Worm (Caenorhabditis elegans) whole organism, midembryonic: Measurements from ENCODE around the gene F33G12.6.

Experiments
- cog-1 ChIP-seq: sonication (generic microtip); optimal IDR thresholded peaks from 2 replicates; lab custom pipeline; 2016; ENCODE audit warnings: missing genetic modification characterization, missing compliant biosample characterization
- ztf-23 ChIP-seq: fragments of 200-800 bp; sonication (Bioruptor generic); IDR thresholded peaks from 2 replicates; pipeline ENCODE4 v1.3.6; 2022; ENCODE audit warnings: missing genetic modification reagents, missing genetic modification characterization, missing compliant biosample characterization
- ztf-29 ChIP-seq: fragments of 200-800 bp; sonication (Bioruptor generic); IDR thresholded peaks from 2 replicates; pipeline ENCODE4 v1.3.6; 2022; ENCODE audit warnings: missing genetic modification reagents, missing genetic modification characterization, missing compliant biosample characterization

DNA sequence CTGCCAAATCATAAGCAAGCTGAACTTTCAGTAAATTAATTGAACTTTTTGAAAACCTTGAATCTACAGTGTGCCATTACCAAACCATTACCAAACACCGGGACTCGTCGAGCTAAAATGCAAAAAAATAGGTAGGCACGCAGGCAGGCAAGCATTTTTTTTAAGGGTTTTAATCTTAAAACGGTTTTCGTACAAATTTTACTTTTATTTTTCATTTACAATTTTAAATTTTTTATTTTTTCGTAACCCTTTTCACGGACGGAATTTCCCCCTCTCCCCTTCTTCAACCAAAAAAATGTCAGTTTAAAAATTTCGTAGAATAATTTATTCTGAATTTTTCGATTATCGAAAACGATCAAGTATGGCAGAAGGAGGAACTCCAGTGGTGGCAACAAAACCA, 35.3 kb upstream of the F33G12.6 start, which contains the start of gene F59A6.2:
- TF ChIP-seq ztf-23 (GFP tag; lab: Robert Waterston, UW) (no peak), cog-1 (tag; lab: Kevin White, UChicago) (no peak), ztf-29 (no peak)
